Worm (Caenorhabditis elegans): ENCODE data around the gene Y116A8A.2.
"Not testable (repeated sequence)": the region's sequence is repeated elsewhere in the genome, so short reads cannot be mapped to it uniquely, and the experiment has no call there.

Gene Y116A8A.2

DNA sequence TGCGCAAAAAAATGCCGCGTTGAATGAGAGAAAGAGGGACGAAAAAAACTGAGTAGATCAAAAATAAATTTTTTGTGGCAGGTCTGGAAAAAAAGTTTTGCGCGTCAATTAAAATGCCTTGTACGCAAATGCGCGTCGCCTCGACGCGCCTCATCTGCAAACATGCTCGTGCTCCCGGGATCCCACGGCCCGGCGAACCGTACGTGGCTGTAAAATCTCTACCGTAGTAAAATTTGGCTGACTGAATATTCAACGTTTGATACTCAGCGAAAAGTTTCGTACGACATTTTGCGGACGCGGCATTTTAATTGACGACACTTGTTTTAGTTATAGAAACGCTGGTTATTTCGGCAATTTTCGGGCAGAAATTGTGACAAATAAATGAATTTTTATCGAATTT lies 31.7 kb upstream of the Y116A8A.2 start (continued):
- TF ChIP-seq ztf-6 (GFP tag; IDR thresholded peaks at IDR 0.05) (peak; percentile 84), ekl-4 (GFP tag; IDR thresholded peaks at IDR 0.05) (peak; percentile 98), attf-3 (GFP tag; conservative IDR thresholded peaks at IDR 0.05) (peak; percentile 85), pbrm-1 (GFP tag; IDR thresholded peaks at IDR 0.05) (peak; percentile 98), egrh-3 (GFP tag; IDR thresholded peaks at IDR 0.05) (peak; percentile 82), C06A6.2 (GFP tag; conservative IDR thresholded peaks at IDR 0.05) (peak; percentile 96), egl-44 (GFP tag; IDR thresholded peaks at IDR 0.05) (peak; percentile 95), C17E4.6 (GFP tag; IDR thresholded peaks at IDR 0.05) (peak; percentile 94), Y56A3A.18 (GFP tag; IDR thresholded peaks at IDR 0.05) (peak; percentile 97), repo-1 (tag; optimal IDR thresholded peaks at IDR 0.05) (peak; percentile 43), hsf-1 (GFP tag; IDR thresholded peaks at IDR 0.05) (peak; percentile 89), ceh-40 (GFP tag; IDR thresholded peaks at IDR 0.05) (0 out of 2 replicates have a peak, but pooled peaks have one; percentile 11), Y95B8A.8 (GFP tag; IDR thresholded peaks at IDR 0.05) (peak; percentile 98), ztf-25 (GFP tag; IDR thresholded peaks at IDR 0.05) (peak; percentile 88), attf-6 (GFP tag; IDR thresholded peaks at IDR 0.05) (peak; percentile 97), aptf-2 (GFP tag; conservative IDR thresholded peaks at IDR 0.05) (peak; percentile 93), lin-40 (tag; optimal IDR thresholded peaks at IDR 0.05) (peak; percentile 51), dox-1 (GFP tag; IDR thresholded peaks at IDR 0.05) (peak; percentile 100), nfyb-1 (GFP tag; IDR thresholded peaks at IDR 0.05) (peak; percentile 99), ceh-100 (GFP tag; IDR thresholded peaks at IDR 0.05) (peak; percentile 90), B0336.3 (GFP tag; IDR thresholded peaks at IDR 0.05) (peak; percentile 76)

DNA sequence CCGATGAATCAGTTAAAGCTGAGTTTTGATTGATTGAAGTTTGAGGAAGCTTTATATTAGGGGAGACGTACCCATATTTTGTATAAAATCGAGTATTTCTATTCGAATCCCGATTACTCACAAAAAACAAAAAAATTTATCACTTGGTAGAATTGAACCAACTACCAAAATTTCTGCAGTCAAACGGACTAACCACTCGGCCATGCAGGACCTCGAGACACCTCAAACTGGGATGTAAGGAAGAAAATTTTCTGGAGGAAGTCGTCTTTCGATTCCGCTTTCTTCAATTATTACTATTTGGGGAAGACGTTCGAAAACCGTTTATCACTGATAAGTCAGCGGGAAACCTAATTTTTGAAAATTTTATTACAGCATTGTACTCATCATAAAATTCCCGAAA lies 29.8 kb upstream of the Y116A8A.2 start:
- TF ChIP-seq tbp1 (GFP tag; optimal IDR thresholded peaks at IDR 0.05) (peak; percentile 81), hmg-1.2 (GFP tag; IDR thresholded peaks at IDR 0.05) (peak; percentile 9; the same call in 1 of the 2 replicates), rpc-1 (tag; optimal IDR thresholded peaks at IDR 0.05) (peak; percentile 47), attf-6 (GFP tag; IDR thresholded peaks at IDR 0.05) (peak; percentile 87), lin-26 (GFP tag; IDR thresholded peaks at IDR 0.05) (peak; percentile 65), snpc-4 (tag; optimal IDR thresholded peaks at IDR 0.05) (peak in 1 of 4 experiments; percentile 61)
- not testable (repeated sequence) for TF ChIP-seq rpc-1 (optimal IDR thresholded peaks at IDR 0.05); snpc-4 (GFP tag; optimal IDR thresholded peaks at IDR 0.05)

- TF ChIP-seq die-1 (tag; optimal IDR thresholded peaks at IDR 0.05); sptf-2 (GFP tag; optimal IDR thresholded peaks at IDR 0.05); F37B4.10 (GFP tag; IDR thresholded peaks at IDR 0.05): not testable (repeated sequence)
These were observed 29.1 kb upstream of the Y116A8A.2 start, which contains the start of gene Y116A8A.150 for ce11 chrIV:16842873-16843272. Gene Y116A8A.150, minus strand, starts transcription at chrIV:16842973.

ce11 chrIV:16831366-16831765 lies 17.6 kb upstream of the Y116A8A.2 start, which contains the start of gene clec-194:
Gene clec-194, plus strand, starts transcription at chrIV:16831666.
- TF ChIP-seq somi-1 (GFP tag; optimal IDR thresholded peaks at IDR 0.05) (no peak), nhr-27 (tag; optimal IDR thresholded peaks at IDR 0.05) (no peak), aptf-2 (GFP tag; conservative IDR thresholded peaks at IDR 0.05) (no peak), Y67H2A.10 (GFP tag; conservative IDR thresholded peaks at IDR 0.05) (no peak), tbp1 (GFP tag; optimal IDR thresholded peaks at IDR 0.05) (no peak), rpc-1 (optimal IDR thresholded peaks at IDR 0.05) (no peak), rpc-1 (tag; optimal IDR thresholded peaks at IDR 0.05) (no peak), ztf-18 (tag; optimal IDR thresholded peaks at IDR 0.05) (no peak), F52B5.7 (tag; optimal IDR thresholded peaks at IDR 0.05) (no peak), ztf-22 (GFP tag; optimal IDR thresholded peaks at IDR 0.05) (no peak), nhr-80 (tag; optimal IDR thresholded peaks at IDR 0.05) (no peak), unc-130 (GFP tag; optimal IDR thresholded peaks at IDR 0.05) (no peak), snpc-4 (GFP tag; optimal IDR thresholded peaks at IDR 0.05) (no peak), snpc-4 (tag; optimal IDR thresholded peaks at IDR 0.05) (no peak), F57C9.4 (tag; optimal IDR thresholded peaks at IDR 0.05) (no peak), zfh-2 (GFP tag; conservative IDR thresholded peaks at IDR 0.05) (no peak), ceh-27 (GFP tag; optimal IDR thresholded peaks at IDR 0.05) (no peak), sptf-2 (GFP tag; optimal IDR thresholded peaks at IDR 0.05) (no peak), zim-3 (tag; optimal IDR thresholded peaks at IDR 0.05) (no peak), lin-35 (GFP tag; optimal IDR thresholded peaks at IDR 0.05) (no peak), dox-1 (GFP tag; IDR thresholded peaks at IDR 0.05) (no peak), ekl-4 (GFP tag; IDR thresholded peaks at IDR 0.05) (no peak)

All from whole organism, young adult.